Worm (Caenorhabditis elegans) whole organism, L4 larva: Measurements from ENCODE around the gene fubl-1.

Experiments
- F26F4.8 ChIP-seq: fragments of 200-800 bp; sonication (Bioruptor generic); conservative IDR thresholded peaks from 2 replicates; pipeline ENCODE4 v1.3.6; 2022; ENCODE audit warnings: missing genetic modification characterization, missing compliant biosample characterization
- Y75B8A.6 ChIP-seq: fragments of 200-800 bp; sonication (Bioruptor generic); IDR thresholded peaks from 2 replicates; pipeline ENCODE4 v1.3.6; 2022; ENCODE audit warnings: missing genetic modification reagents, missing genetic modification characterization, missing compliant biosample characterization
- ZK546.5 ChIP-seq, 2 experiments: sonication (generic microtip); optimal IDR thresholded peaks; 2 replicates each; lab custom pipeline; 2017; ENCODE audit warnings: missing biosample characterization in 2 of 2, missing genetic modification characterization in 2 of 2
- aha-1 ChIP-seq: fragments of 150-350 bp; peaks from one replicate; lab custom pipeline; 2014; ENCODE audit warnings: missing biosample characterization, missing genetic modification characterization
- aly-2 ChIP-seq: sonication (generic microtip); optimal IDR thresholded peaks from 2 replicates; lab custom pipeline; 2018; ENCODE audit warnings: missing biosample characterization, missing genetic modification characterization
- ama-1 ChIP-seq: fragments of 150-350 bp; optimal IDR thresholded peaks from 2 replicates; lab custom pipeline; 2014; ENCODE audit warnings: inconsistent platforms, mixed read lengths
- arid-1 ChIP-seq: fragments of 200-800 bp; sonication (Bioruptor generic); conservative IDR thresholded peaks from 2 replicates; pipeline ENCODE4 v1.3.6; 2022; ENCODE audit warnings: missing genetic modification reagents, missing genetic modification characterization, missing compliant biosample characterization
- ceh-20 ChIP-seq: fragments of 200-800 bp; sonication (Bioruptor generic); IDR thresholded peaks from 2 replicates; pipeline ENCODE4 v1.3.6; 2022; ENCODE audit warnings: missing genetic modification reagents, missing genetic modification characterization, missing compliant biosample characterization
- ceh-32 ChIP-seq: sonication (generic microtip); optimal IDR thresholded peaks from 2 replicates; lab custom pipeline; 2016; ENCODE audit warnings: mild to moderate bottlenecking, missing genetic modification characterization, missing compliant biosample characterization; ENCODE audit not compliant: poor library complexity
- ceh-44 ChIP-seq: fragments of 200-800 bp; sonication (Bioruptor generic); IDR thresholded peaks from 2 replicates; pipeline ENCODE4 v1.3.6; 2022; ENCODE audit warnings: missing genetic modification reagents, missing genetic modification characterization, missing compliant biosample characterization
- ces-1 ChIP-seq: fragments of 150-350 bp; sonication (generic microtip); optimal IDR thresholded peaks from 4 replicates; lab custom pipeline; 2014; ENCODE audit warnings: missing biosample characterization, missing genetic modification reagents, missing genetic modification characterization
- daf-16 ChIP-seq, 3 experiments: sonication (generic microtip); optimal IDR thresholded peaks; 2 replicates each; lab custom pipeline; 2016 to 2017; ENCODE audit warnings: missing genetic modification characterization in 3 of 3, missing genetic modification reagents in 3 of 3, mild to moderate bottlenecking in 2 of 3, missing compliant biosample characterization in 2 of 3, missing biosample characterization in 1 of 3, moderate library complexity in 1 of 3
- dpl-1 ChIP-seq: fragments of 150-350 bp; optimal IDR thresholded peaks from 2 replicates; lab custom pipeline; 2014; ENCODE audit warnings: missing biosample characterization, missing genetic modification reagents, missing genetic modification characterization
- duxl-1 ChIP-seq: sonication (generic microtip); optimal IDR thresholded peaks from 2 replicates; lab custom pipeline; 2016; ENCODE audit warnings: mild to moderate bottlenecking, missing genetic modification characterization, moderate library complexity, missing compliant biosample characterization; ENCODE audit not compliant: poor library complexity
- egl-43 ChIP-seq: fragments of 200-800 bp; sonication (Bioruptor generic); IDR thresholded peaks from 2 replicates; pipeline ENCODE4 v1.3.6; 2022; ENCODE audit warnings: missing genetic modification reagents, missing genetic modification characterization, missing compliant biosample characterization
- gei-8 ChIP-seq: fragments of 200-800 bp; sonication (Bioruptor generic); optimal IDR thresholded peaks from 2 replicates; lab custom pipeline; 2018; ENCODE audit warnings: mild to moderate bottlenecking, missing genetic modification characterization, missing compliant biosample characterization
- lim-7 ChIP-seq: fragments of 200-800 bp; sonication (Bioruptor generic); IDR thresholded peaks from 2 replicates; pipeline ENCODE4 v1.3.6; 2022; ENCODE audit warnings: missing genetic modification characterization, missing compliant biosample characterization
- lin-1 ChIP-seq: fragments of 200-800 bp; sonication (Bioruptor generic); IDR thresholded peaks from 2 replicates; pipeline ENCODE4 v1.3.6; 2022; ENCODE audit warnings: missing genetic modification reagents, missing genetic modification characterization, missing compliant biosample characterization
- lin-15B ChIP-seq: fragments of 150-350 bp; sonication (generic microtip); optimal IDR thresholded peaks from 3 replicates; lab custom pipeline; 2014; ENCODE audit warnings: missing biosample characterization, missing genetic modification characterization
- mdl-1 ChIP-seq, 2 experiments: fragments of 150-350 bp in 1 of 2; sonication (generic microtip) in 1 of 2; optimal IDR thresholded peaks; 2 replicates each; lab custom pipeline; 2014 to 2017; ENCODE audit warnings: missing biosample characterization in 2 of 2, missing genetic modification characterization in 2 of 2
- mep-1 ChIP-seq: fragments of 150-350 bp; sonication (generic microtip); optimal IDR thresholded peaks from 3 replicates; lab custom pipeline; 2014; ENCODE audit warnings: missing biosample characterization, missing genetic modification characterization
- mes-2 ChIP-seq: sonication (generic microtip); optimal IDR thresholded peaks from 2 replicates; lab custom pipeline; 2016; ENCODE audit warnings: missing genotype, mild to moderate bottlenecking, missing genetic modification characterization, missing compliant biosample characterization; ENCODE audit not compliant: poor library complexity, severe bottlenecking
- nhr-25 ChIP-seq: sonication (generic microtip); optimal IDR thresholded peaks from 2 replicates; lab custom pipeline; 2017; ENCODE audit warnings: missing genetic modification characterization, mild to moderate bottlenecking, missing compliant biosample characterization, antibody characterized with exemption, moderate library complexity, borderline replicate concordance; ENCODE audit not compliant: insufficient read depth
- nhr-41 ChIP-seq: fragments of 200-800 bp; sonication (Bioruptor generic); IDR thresholded peaks from 2 replicates; pipeline ENCODE4 v1.3.6; 2022; ENCODE audit warnings: missing genetic modification reagents, missing genetic modification characterization, missing compliant biosample characterization
- nhr-42 ChIP-seq: fragments of 200-800 bp; sonication (Bioruptor generic); IDR thresholded peaks from 2 replicates; pipeline ENCODE4 v1.3.6; 2022; ENCODE audit warnings: missing genetic modification characterization, missing compliant biosample characterization
- nhr-6 ChIP-seq: fragments of 150-350 bp; optimal IDR thresholded peaks from 2 replicates; lab custom pipeline; 2014; ENCODE audit warnings: missing biosample characterization, missing genetic modification characterization
- nhr-76 ChIP-seq: fragments of 150-350 bp; optimal IDR thresholded peaks from 2 replicates; lab custom pipeline; 2014; ENCODE audit warnings: missing biosample characterization, missing genetic modification characterization
- pha-4 ChIP-seq, 2 experiments: fragments of 150-350 bp in 1 of 2; fragments of 200-800 bp in 1 of 2; sonication (Bioruptor generic) in 1 of 2; IDR thresholded peaks in 1 of 2; optimal IDR thresholded peaks in 1 of 2; 2 replicates each; pipeline versions ENCODE4 v1.3.6 to Lab custom; 2014 to 2022; ENCODE audit warnings: missing genetic modification characterization in 2 of 2, missing genetic modification reagents in 2 of 2, missing biosample characterization in 1 of 2, missing compliant biosample characterization in 1 of 2
- php-3 ChIP-seq: fragments of 200-800 bp; sonication (Bioruptor generic); IDR thresholded peaks from 2 replicates; pipeline ENCODE4 v1.3.6; 2022; ENCODE audit warnings: missing genetic modification reagents, missing genetic modification characterization, missing compliant biosample characterization
- saeg-2 ChIP-seq: fragments of 200-800 bp; sonication (Bioruptor generic); IDR thresholded peaks from 2 replicates; pipeline ENCODE4 v1.3.6; 2022; ENCODE audit warnings: missing genetic modification reagents, missing genetic modification characterization, missing compliant biosample characterization
- sdz-12 ChIP-seq: fragments of 200-800 bp; sonication (Bioruptor generic); optimal IDR thresholded peaks from 2 replicates; lab custom pipeline; 2018; ENCODE audit warnings: mild to moderate bottlenecking, missing genetic modification characterization, missing compliant biosample characterization
- spr-1 ChIP-seq: sonication (generic microtip); optimal IDR thresholded peaks from 2 replicates; lab custom pipeline; 2016; ENCODE audit warnings: mild to moderate bottlenecking, missing genetic modification characterization, missing compliant biosample characterization
- unc-62 ChIP-seq, 3 experiments: fragments of 150-350 bp in 1 of 3; sonication (generic microtip); optimal IDR thresholded peaks in 2 of 3; peaks in 1 of 3; 1 replicate in 1 of 3; 2 replicates in 2 of 3; lab custom pipeline; 2014 to 2017; ENCODE audit warnings: missing biosample characterization in 3 of 3, missing genetic modification characterization in 3 of 3, missing genetic modification reagents in 3 of 3, missing genotype in 1 of 3
- ztf-11 ChIP-seq: fragments of 150-350 bp; optimal IDR thresholded peaks from 2 replicates; lab custom pipeline; 2014; ENCODE audit warnings: missing biosample characterization, missing genetic modification characterization

Gene fubl-1

DNA sequence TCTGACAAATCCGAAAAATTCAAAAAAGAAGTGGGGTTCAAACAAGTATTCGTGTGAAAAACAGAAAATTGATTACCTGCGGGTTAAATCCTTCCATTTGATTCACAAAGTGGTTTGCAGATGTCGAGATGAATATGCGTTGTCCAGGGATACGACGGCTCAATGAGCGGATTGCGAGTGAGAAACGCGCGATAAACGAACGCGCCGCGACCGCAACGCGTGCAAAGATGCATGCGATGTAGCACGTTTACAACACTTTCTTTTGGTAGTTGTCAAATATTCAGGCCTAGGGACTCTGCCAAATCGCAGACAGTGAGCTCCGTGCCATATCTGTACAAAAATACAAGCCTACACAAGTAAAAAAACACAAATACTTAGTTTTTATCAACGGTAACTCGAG lies at the start of gene fubl-1 (continued):
- TF ChIP-seq lim-7 (GFP tag; lab: Robert Waterston, UW) (no peak), nhr-76 (tag; lab: Kevin White, UChicago) (no peak)

DNA sequence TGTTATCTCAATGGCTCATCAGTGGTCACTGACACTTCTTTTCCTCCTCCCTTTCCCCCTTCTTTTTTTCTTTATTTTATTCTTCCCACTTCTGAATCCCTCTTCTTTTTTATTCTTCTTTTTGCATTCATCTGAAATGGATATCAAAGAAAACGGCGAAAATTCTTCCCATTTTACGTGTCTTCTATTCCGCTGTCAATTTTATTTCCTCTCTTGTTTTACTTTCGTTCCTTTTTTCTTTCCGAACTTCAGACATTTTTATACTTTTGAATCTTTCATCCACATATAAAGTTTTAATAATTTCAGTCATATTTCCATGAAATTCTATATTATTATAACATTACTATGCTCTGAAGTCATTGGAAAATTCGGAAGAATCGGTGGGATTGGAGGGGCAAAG lies 48.6 kb upstream of the fubl-1 start, which contains the start of gene B0024.3:
Gene B0024.3 (plus strand): TSS at position 301 of the 400 bp plus-strand sequence.
- TF ChIP-seq spr-1 (tag; lab: Kevin White, UChicago) = no peak
- TF ChIP-seq nhr-6 (tag; lab: Kevin White, UChicago) = no peak
- no peak for TF ChIP-seq mdl-1 (tag; optimal IDR thresholded peaks at IDR 0.05; lab: Kevin White, UChicago)
- TF ChIP-seq ces-1 (GFP tag; lab: Kevin White, UChicago) = no peak
- TF ChIP-seq arid-1 (GFP tag; lab: Robert Waterston, UW) = no peak
- TF ChIP-seq pha-4 (GFP tag; IDR thresholded peaks at IDR 0.05; lab: Robert Waterston, UW) = no peak
- TF ChIP-seq pha-4 (tag; optimal IDR thresholded peaks at IDR 0.05; lab: Kevin White, UChicago) = no peak
- no peak for TF ChIP-seq lin-15B (tag; lab: Kevin White, UChicago)

DNA sequence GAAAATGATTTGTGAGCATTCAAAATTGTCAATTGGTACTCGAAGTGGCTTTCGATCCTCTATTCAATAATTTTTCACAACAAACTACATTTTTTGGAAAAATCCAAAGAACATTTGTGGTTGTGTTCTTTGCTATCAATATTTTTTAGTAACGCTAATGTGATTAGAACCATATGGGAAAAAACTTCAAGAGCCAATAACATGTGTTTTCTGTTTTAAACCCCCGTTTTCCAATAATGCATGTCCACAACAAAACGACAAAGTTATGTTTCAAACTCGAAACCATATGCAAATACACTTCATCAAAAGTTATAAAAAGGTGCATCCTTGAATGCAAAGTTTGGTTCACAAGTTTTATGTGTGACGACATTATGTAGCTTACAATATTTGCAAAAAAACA lies 47.2 kb upstream of the fubl-1 start:
- no peak for TF ChIP-seq nhr-6 (tag; lab: Kevin White, UChicago)
- no peak for TF ChIP-seq saeg-2 (GFP tag; lab: Robert Waterston, UW)
- TF ChIP-seq F26F4.8 (GFP tag; lab: Robert Waterston, UW) = no peak
- no peak for TF ChIP-seq daf-16 (GFP tag; optimal IDR thresholded peaks at IDR 0.05; lab: Kevin White, UChicago)
- TF ChIP-seq daf-16 (tag; optimal IDR thresholded peaks at IDR 0.05; lab: Kevin White, UChicago) = no peak
- TF ChIP-seq unc-62 (GFP tag; optimal IDR thresholded peaks at IDR 0.05 in 1 of 2; lab: Kevin White, UChicago) = no peak
- no peak for TF ChIP-seq unc-62 (tag; optimal IDR thresholded peaks at IDR 0.05; lab: Kevin White, UChicago)
- no peak for TF ChIP-seq ztf-11 (tag; lab: Kevin White, UChicago)
- no peak for TF ChIP-seq ZK546.5 (tag; optimal IDR thresholded peaks at IDR 0.05; lab: Kevin White, UChicago)
- no peak for TF ChIP-seq ceh-32
- TF ChIP-seq nhr-42 (GFP tag; lab: Robert Waterston, UW) = no peak
- TF ChIP-seq egl-43 (GFP tag; lab: Robert Waterston, UW) = no peak
- TF ChIP-seq dpl-1 (GFP tag; lab: Kevin White, UChicago) = no peak
- TF ChIP-seq duxl-1 (tag; lab: Kevin White, UChicago) = no peak
- no peak for TF ChIP-seq ama-1
- TF ChIP-seq mep-1 (tag; lab: Kevin White, UChicago) = no peak
- no peak for TF ChIP-seq aly-2
- TF ChIP-seq nhr-25 (tag; lab: Kevin White, UChicago) = no peak
- TF ChIP-seq aha-1 (tag; lab: Kevin White, UChicago) = no peak
- TF ChIP-seq nhr-41 (GFP tag; lab: Robert Waterston, UW) = no peak

DNA sequence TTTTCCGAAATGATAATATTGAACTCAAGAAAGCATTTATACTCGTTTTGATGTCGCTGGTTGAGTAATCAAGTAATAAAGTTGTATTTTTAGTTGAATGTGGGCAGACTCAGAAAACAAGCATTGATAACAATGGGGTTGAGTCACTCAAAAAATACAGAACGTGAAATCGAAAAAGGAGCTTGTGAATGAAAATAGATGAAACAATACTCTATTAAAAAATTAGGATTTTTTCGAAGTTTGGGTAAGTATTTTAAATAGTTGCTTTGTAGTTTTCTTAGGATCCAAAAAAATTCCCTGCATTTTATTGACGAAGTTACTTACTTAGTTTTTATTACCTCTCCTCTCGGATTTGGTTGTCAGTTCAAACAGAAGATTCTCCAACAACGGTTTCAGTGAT lies 44.8 kb upstream of the fubl-1 start, which contains the start of gene lys-3:
Gene lys-3 (minus strand): TSS at position 101 of the 400 bp plus-strand sequence.
- no peak for TF ChIP-seq gei-8 (GFP tag; lab: Kevin White, UChicago)
- no peak for TF ChIP-seq php-3 (GFP tag; lab: Robert Waterston, UW)
- TF ChIP-seq lin-1 (GFP tag; lab: Robert Waterston, UW) = no peak
- TF ChIP-seq ceh-20 (GFP tag; lab: Robert Waterston, UW) = no peak
- no peak for TF ChIP-seq mes-2 (tag; lab: Kevin White, UChicago)
- no peak for TF ChIP-seq Y75B8A.6 (GFP tag; lab: Robert Waterston, UW)
- no peak for TF ChIP-seq ZK546.5 (tag; optimal IDR thresholded peaks at IDR 0.05; lab: Kevin White, UChicago)
- TF ChIP-seq sdz-12 (GFP tag; lab: Kevin White, UChicago) = no peak
- no peak for TF ChIP-seq duxl-1 (tag; lab: Kevin White, UChicago)
- TF ChIP-seq nhr-41 (GFP tag; lab: Robert Waterston, UW) = no peak
- no peak for TF ChIP-seq ceh-44 (GFP tag; lab: Robert Waterston, UW)
